Fruit fly (Drosophila melanogaster) whole organism, embryonic: Measurements from ENCODE around the gene CG8925.

Experiments
- CG15514 ChIP-seq: fragments of 200-800 bp; sonication (Bioruptor generic); optimal IDR thresholded peaks from 3 replicates; lab custom pipeline; 2017; ENCODE audit warnings: missing biosample characterization, missing genetic modification characterization, mild to moderate bottlenecking, moderate library complexity, missing genetic modification reagents
- CG15601 ChIP-seq: fragments of 200-800 bp; sonication (Bioruptor generic); optimal IDR thresholded peaks from 3 replicates; lab custom pipeline; 2019; ENCODE audit warnings: missing biosample characterization, mild to moderate bottlenecking, missing genetic modification characterization, moderate library complexity
- CG1602 ChIP-seq: fragments of 200-800 bp; sonication (Bioruptor generic); optimal IDR thresholded peaks from 3 replicates; lab custom pipeline; 2016; ENCODE audit warnings: missing biosample characterization, missing genetic modification characterization
- CG1792 ChIP-seq: fragments of 200-800 bp; sonication (Bioruptor generic); optimal IDR thresholded peaks from 2 replicates; lab custom pipeline; 2016; ENCODE audit warnings: missing biosample characterization, missing genetic modification characterization
- CG18619 ChIP-seq: fragments of 200-800 bp; sonication (Bioruptor generic); optimal IDR thresholded peaks from 3 replicates; lab custom pipeline; 2017; ENCODE audit warnings: missing biosample characterization, mild to moderate bottlenecking, missing genetic modification characterization
- CG9437 ChIP-seq: fragments of 200-800 bp; sonication (Bioruptor generic); optimal IDR thresholded peaks from 2 replicates; lab custom pipeline; 2018; ENCODE audit warnings: missing biosample characterization, mild to moderate bottlenecking, missing genetic modification characterization
- HLHmδ ChIP-seq: fragments of 200-800 bp; sonication (Bioruptor generic); optimal IDR thresholded peaks from 2 replicates; lab custom pipeline; 2018; ENCODE audit warnings: missing biosample characterization, mild to moderate bottlenecking, missing genetic modification characterization, moderate library complexity
- Pdp1 ChIP-seq, 2 experiments: fragments of 200-800 bp; sonication (Bioruptor generic); optimal IDR thresholded peaks; 3 replicates each; lab custom pipeline; 2016; ENCODE audit warnings: missing biosample characterization in 2 of 2, missing genetic modification characterization in 2 of 2, mild to moderate bottlenecking in 1 of 2, moderate library complexity in 1 of 2
- klu ChIP-seq: fragments of 200-800 bp; sonication (Bioruptor generic); IDR thresholded peaks from 2 replicates; pipeline ENCODE4 v1.3.6; 2022; ENCODE audit warnings: missing biosample characterization, missing genetic modification characterization
- trem ChIP-seq: fragments of 200-800 bp; optimal IDR thresholded peaks from 3 replicates; lab custom pipeline; 2019; ENCODE audit warnings: missing biosample characterization, mild to moderate bottlenecking, missing genetic modification characterization, moderate library complexity

- TF ChIP-seq klu (no peak), CG18619 (no peak), CG15514 (no peak), Pdp1 (GFP tag; optimal IDR thresholded peaks at IDR 0.05; lab: Kevin White, UChicago) (no peak), CG9437 (GFP tag; lab: Kevin White, UChicago) (no peak), CG15601 (tag; lab: Kevin White, UChicago) (no peak), HLHmδ (GFP tag; lab: Kevin White, UChicago) (no peak), trem (tag; lab: Kevin White, UChicago) (no peak), CG1602 (no peak), CG1792 (GFP tag; lab: Kevin White, UChicago) (no peak)
Measured at dm6 chr3R:16151239-16151860, 20.4 kb upstream of the CG8925 start, which contains the start of gene Fer2.
